Fruit fly (Drosophila melanogaster) whole organism, wandering third instar larva: Measurements from ENCODE around the gene CG5151.

ENCODE experiments used
- Abd-B ChIP-seq: fragments of >200 bp; optimal IDR thresholded peaks from 2 replicates; lab custom pipeline; 2017; ENCODE audit warnings: missing biosample characterization, missing genetic modification characterization
- CG32264 ChIP-seq: fragments of 200-800 bp; sonication (Bioruptor generic); optimal IDR thresholded peaks from 2 replicates; lab custom pipeline; 2016; ENCODE audit warnings: missing biosample characterization, missing genetic modification characterization
- CG9705 ChIP-seq: fragments of 200-800 bp; sonication (Bioruptor generic); optimal IDR thresholded peaks from 2 replicates; lab custom pipeline; 2018; ENCODE audit warnings: missing biosample characterization, mild to moderate bottlenecking, missing genetic modification characterization
- CrebA ChIP-seq: fragments of 200-800 bp; sonication (Bioruptor generic); optimal IDR thresholded peaks from 2 replicates; lab custom pipeline; 2016; ENCODE audit warnings: missing biosample characterization, mild to moderate bottlenecking, missing genetic modification characterization, borderline replicate concordance
- Dfd ChIP-seq: fragments of >200 bp; optimal IDR thresholded peaks from 2 replicates; lab custom pipeline; 2017; ENCODE audit warnings: missing biosample characterization, missing genetic modification characterization
- Dif ChIP-seq: fragments of 200-275, 200-300 bp; sonication (Bioruptor generic); optimal IDR thresholded peaks from 2 replicates; lab custom pipeline; 2018; ENCODE audit warnings: missing biosample characterization, missing genetic modification characterization; ENCODE audit not compliant: partially characterized antibody
- HLH106 ChIP-seq: fragments of 200-800 bp; optimal IDR thresholded peaks from 3 replicates; lab custom pipeline; 2019; ENCODE audit warnings: missing biosample characterization, mild to moderate bottlenecking, missing genetic modification characterization, moderate library complexity
- Hnf4 ChIP-seq: fragments of 200-800 bp; sonication (Bioruptor generic); optimal IDR thresholded peaks from 2 replicates; lab custom pipeline; 2016; ENCODE audit warnings: missing biosample characterization, mild to moderate bottlenecking, missing genetic modification characterization
- Hr78 ChIP-seq: fragments of >200 bp; optimal IDR thresholded peaks from 2 replicates; lab custom pipeline; 2017; ENCODE audit warnings: missing biosample characterization, missing genetic modification characterization
- Hr83 ChIP-seq: fragments of 200-300 bp; sonication (Bioruptor generic); optimal IDR thresholded peaks from 2 replicates; lab custom pipeline; 2016; ENCODE audit warnings: missing biosample characterization, mild to moderate bottlenecking, missing genetic modification characterization, moderate library complexity; ENCODE audit not compliant: poor library complexity, severe bottlenecking
- Jra ChIP-seq: sonication (Bioruptor generic); optimal IDR thresholded peaks from 2 replicates; lab custom pipeline; 2016; ENCODE audit warnings: missing biosample characterization, missing genetic modification characterization
- OdsH ChIP-seq: fragments of 200-800 bp; sonication (Bioruptor generic); optimal IDR thresholded peaks from 2 replicates; lab custom pipeline; 2016; ENCODE audit warnings: missing biosample characterization, mild to moderate bottlenecking, missing genetic modification characterization
- Sp1 ChIP-seq: fragments of 200-800 bp; sonication (Bioruptor generic); optimal IDR thresholded peaks from 3 replicates; lab custom pipeline; 2019; ENCODE audit warnings: missing biosample characterization, mild to moderate bottlenecking, missing genetic modification characterization, moderate library complexity
- Vsx2 ChIP-seq: fragments of 200-300, 225-300 bp; sonication (Bioruptor generic); optimal IDR thresholded peaks from 2 replicates; lab custom pipeline; 2018; ENCODE audit warnings: missing biosample characterization, missing genetic modification characterization; ENCODE audit not compliant: partially characterized antibody
- br ChIP-seq: fragments of 200-800 bp; sonication (Bioruptor generic); optimal IDR thresholded peaks from 2 replicates; lab custom pipeline; 2016; ENCODE audit warnings: missing biosample characterization, missing genetic modification characterization
- brk ChIP-seq: fragments of 200-800 bp; sonication (Bioruptor generic); optimal IDR thresholded peaks from 2 replicates; lab custom pipeline; 2016; ENCODE audit warnings: missing biosample characterization, mild to moderate bottlenecking, missing genetic modification characterization
- dl ChIP-seq, 2 experiments: fragments of 175-275, 200-275 bp in 1 of 2; fragments of 200-275 bp in 1 of 2; sonication (Bioruptor generic); optimal IDR thresholded peaks; lab custom pipeline; 2018; ENCODE audit warnings: mild to moderate bottlenecking in 2 of 2, missing biosample characterization in 2 of 2, missing genetic modification characterization in 2 of 2, moderate library complexity in 2 of 2; ENCODE audit not compliant: partially characterized antibody in 2 of 2, insufficient read depth in 1 of 2
- dmrt93B ChIP-seq: fragments of 200-800 bp; sonication (Bioruptor generic); optimal IDR thresholded peaks from 2 replicates; lab custom pipeline; 2018; ENCODE audit warnings: missing biosample characterization, mild to moderate bottlenecking, missing genetic modification characterization
- ey ChIP-seq: fragments of 200-800 bp; sonication (Bioruptor generic); optimal IDR thresholded peaks from 2 replicates; lab custom pipeline; 2016; ENCODE audit warnings: missing biosample characterization, missing genetic modification characterization
- foxo ChIP-seq, 2 experiments: fragments of 200-800 bp; sonication (Bioruptor generic); optimal IDR thresholded peaks; 2 replicates in 1 of 2; 3 replicates in 1 of 2; lab custom pipeline; 2016 to 2017; ENCODE audit warnings: missing biosample characterization in 2 of 2, missing genetic modification characterization in 2 of 2
- fru ChIP-seq: fragments of 200-800 bp; sonication (Bioruptor generic); optimal IDR thresholded peaks from 3 replicates; lab custom pipeline; 2016; ENCODE audit warnings: missing biosample characterization, mild to moderate bottlenecking, missing genetic modification characterization
- jim ChIP-seq: fragments of 175-275, 200-325 bp; sonication (Bioruptor generic); optimal IDR thresholded peaks from 2 replicates; lab custom pipeline; 2016; ENCODE audit warnings: missing biosample characterization, mild to moderate bottlenecking, missing genetic modification characterization
- lola ChIP-seq: fragments of >200 bp; optimal IDR thresholded peaks from 2 replicates; lab custom pipeline; 2017; ENCODE audit warnings: missing biosample characterization, missing genetic modification characterization
- pan ChIP-seq: fragments of >200 bp; optimal IDR thresholded peaks from 2 replicates; lab custom pipeline; 2017
- psq ChIP-seq: fragments of 200-800 bp; sonication (Bioruptor generic); optimal IDR thresholded peaks from 3 replicates; lab custom pipeline; 2017; ENCODE audit warnings: missing biosample characterization, mild to moderate bottlenecking, missing genetic modification characterization, moderate library complexity
- rgr ChIP-seq: fragments of 200-800 bp; sonication (Bioruptor generic); optimal IDR thresholded peaks from 3 replicates; lab custom pipeline; 2016; ENCODE audit warnings: missing biosample characterization, mild to moderate bottlenecking, missing genetic modification characterization
- sage ChIP-seq: fragments of 200-800 bp; sonication (Bioruptor generic); optimal IDR thresholded peaks from 2 replicates; lab custom pipeline; 2016; ENCODE audit warnings: missing biosample characterization, mild to moderate bottlenecking, missing genetic modification characterization
- tai ChIP-seq: sonication (Bioruptor generic); optimal IDR thresholded peaks from 2 replicates; lab custom pipeline; 2016; ENCODE audit warnings: missing biosample characterization, missing genetic modification characterization
- usp ChIP-seq: fragments of >200 bp; optimal IDR thresholded peaks from 2 replicates; lab custom pipeline; 2017; ENCODE audit warnings: missing biosample characterization, missing genetic modification characterization
- woc ChIP-seq: sonication (Bioruptor generic); optimal IDR thresholded peaks from 2 replicates; lab custom pipeline; 2016; ENCODE audit warnings: missing biosample characterization, mild to moderate bottlenecking, missing genetic modification characterization

The CG5151 gene

DNA sequence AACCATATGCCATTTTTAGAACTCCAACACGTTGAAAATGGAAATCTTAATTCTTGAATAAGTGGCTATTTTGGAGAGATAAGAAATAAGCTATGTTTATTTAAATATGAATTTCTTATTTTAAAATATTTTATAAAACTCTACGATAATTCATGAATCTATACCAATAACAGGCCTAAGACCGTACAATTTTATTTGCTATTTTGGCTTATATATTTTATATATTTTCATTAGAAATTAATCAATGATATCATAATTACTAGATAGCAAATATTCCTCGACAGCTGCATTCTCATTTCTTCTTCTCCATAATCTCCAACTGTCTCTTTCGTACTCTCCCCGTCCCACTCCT lies 47.4 kb upstream of the CG5151 start:
- TF ChIP-seq ey (GFP tag; lab: Kevin White, UChicago) (no peak), Dfd (GFP tag; lab: Kevin White, UChicago) (no peak), OdsH (GFP tag; lab: Kevin White, UChicago) (peak; percentile 45), lola (GFP tag; lab: Kevin White, UChicago) (no peak), Hnf4 (GFP tag; lab: Kevin White, UChicago) (no peak), foxo (GFP tag; optimal IDR thresholded peaks at IDR 0.05; lab: Kevin White, UChicago) (peak in 1 of 2 experiments; percentile 36), CrebA (no peak), Sp1 (GFP tag; lab: Kevin White, UChicago) (peak; percentile 19), HLH106 (tag; lab: Kevin White, UChicago) (peak; percentile 5), psq (GFP tag; lab: Kevin White, UChicago) (peak; percentile 66), woc (GFP tag; lab: Kevin White, UChicago) (no peak), Hr83 (GFP tag; lab: Kevin White, UChicago) (no peak), Dif (GFP tag; lab: Kevin White, UChicago) (no peak), CG32264 (GFP tag; lab: Kevin White, UChicago) (no peak), CG9705 (GFP tag; lab: Kevin White, UChicago) (no peak)

DNA sequence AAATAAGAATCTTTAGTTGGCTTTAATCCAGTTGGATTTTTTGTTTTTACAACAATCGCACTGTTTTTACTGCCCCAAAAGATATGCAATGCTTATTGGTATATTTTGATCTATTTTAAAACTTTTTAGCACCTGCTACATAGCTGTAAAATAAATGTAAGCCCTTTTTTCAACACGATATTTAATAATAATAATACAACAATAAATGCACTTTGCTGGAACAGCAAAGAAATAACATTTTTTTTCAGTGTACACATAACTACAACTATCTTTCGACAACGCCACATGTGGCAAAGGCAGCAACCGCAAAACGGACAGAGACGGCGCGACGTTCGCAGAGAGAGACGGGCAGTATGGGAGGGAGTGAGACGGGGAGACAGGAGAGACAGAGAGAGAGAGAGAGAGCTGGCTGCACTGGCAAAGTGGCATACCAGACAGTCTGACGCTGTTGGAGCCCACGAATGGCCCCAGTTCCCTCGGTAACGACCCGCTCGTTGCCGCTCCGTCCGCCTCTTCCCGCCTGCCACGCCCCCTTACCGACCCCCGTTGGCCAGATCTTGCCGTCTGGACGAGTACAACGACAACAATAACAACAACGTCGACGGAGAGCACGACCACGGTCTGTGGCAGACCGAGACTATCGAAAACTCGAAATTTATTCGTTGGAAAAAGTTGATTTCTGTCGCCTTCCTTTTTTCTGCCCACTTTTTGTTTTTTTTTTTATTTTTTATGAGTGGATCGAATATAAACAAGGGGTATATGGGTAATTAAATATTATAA lies 46.8 kb upstream of the CG5151 start:
- TF ChIP-seq OdsH (GFP tag; lab: Kevin White, UChicago): peak; percentile 39
- TF ChIP-seq sage (GFP tag; lab: Kevin White, UChicago): no peak
- TF ChIP-seq foxo (GFP tag; optimal IDR thresholded peaks at IDR 0.05; lab: Kevin White, UChicago): peak in 1 of 2 experiments; percentile 68
- TF ChIP-seq Hr83 (GFP tag; lab: Kevin White, UChicago): no peak
- TF ChIP-seq Jra (GFP tag; lab: Kevin White, UChicago): no peak
- peak; percentile 45 for TF ChIP-seq Vsx2 (GFP tag; lab: Kevin White, UChicago)
- no peak for TF ChIP-seq psq (GFP tag; lab: Kevin White, UChicago)
- TF ChIP-seq tai (GFP tag; lab: Kevin White, UChicago): peak; percentile 14
- TF ChIP-seq Sp1 (GFP tag; lab: Kevin White, UChicago): peak; percentile 58
- no peak for TF ChIP-seq pan (lab: Kevin White, UChicago)
- peak; percentile 15 for TF ChIP-seq ey (GFP tag; lab: Kevin White, UChicago)
- no peak for TF ChIP-seq CG32264 (GFP tag; lab: Kevin White, UChicago)
- peak; percentile 51 for TF ChIP-seq rgr (GFP tag; lab: Kevin White, UChicago)
- TF ChIP-seq jim (GFP tag; lab: Kevin White, UChicago): peak; percentile 2
- peak; percentile 41 for TF ChIP-seq HLH106 (tag; lab: Kevin White, UChicago)
- TF ChIP-seq Dif (GFP tag; lab: Kevin White, UChicago): peak; percentile 63
- TF ChIP-seq CG9705 (GFP tag; lab: Kevin White, UChicago): no peak
- TF ChIP-seq br: peak; percentile 21
- no peak for TF ChIP-seq brk
- TF ChIP-seq usp (GFP tag; lab: Kevin White, UChicago): no peak
- TF ChIP-seq dmrt93B: peak; percentile 27
- TF ChIP-seq fru (GFP tag; lab: Kevin White, UChicago): peak; percentile 21
- TF ChIP-seq dl (GFP tag; optimal IDR thresholded peaks at IDR 0.05; lab: Kevin White, UChicago; ENCODE audit: insufficient read depth in 1 of 2, partially characterized antibody in 2 of 2): peak in 1 of 2 experiments; percentile 47
- TF ChIP-seq Abd-B (GFP tag; lab: Kevin White, UChicago): no peak
- TF ChIP-seq Hr78 (GFP tag; lab: Kevin White, UChicago): no peak
- peak; percentile 31 for TF ChIP-seq woc (GFP tag; lab: Kevin White, UChicago)

- TF ChIP-seq fru (GFP tag; lab: Kevin White, UChicago): no peak
- no peak for TF ChIP-seq Hr83 (GFP tag; lab: Kevin White, UChicago)
- TF ChIP-seq br: peak; percentile 12
These were observed 45.1 kb upstream of the CG5151 start for dm6 chr3L:16209641-16210040.
